Worm (Caenorhabditis elegans): ENCODE measurements around the gene C26E1.1.

C26E1.1 gene

DNA sequence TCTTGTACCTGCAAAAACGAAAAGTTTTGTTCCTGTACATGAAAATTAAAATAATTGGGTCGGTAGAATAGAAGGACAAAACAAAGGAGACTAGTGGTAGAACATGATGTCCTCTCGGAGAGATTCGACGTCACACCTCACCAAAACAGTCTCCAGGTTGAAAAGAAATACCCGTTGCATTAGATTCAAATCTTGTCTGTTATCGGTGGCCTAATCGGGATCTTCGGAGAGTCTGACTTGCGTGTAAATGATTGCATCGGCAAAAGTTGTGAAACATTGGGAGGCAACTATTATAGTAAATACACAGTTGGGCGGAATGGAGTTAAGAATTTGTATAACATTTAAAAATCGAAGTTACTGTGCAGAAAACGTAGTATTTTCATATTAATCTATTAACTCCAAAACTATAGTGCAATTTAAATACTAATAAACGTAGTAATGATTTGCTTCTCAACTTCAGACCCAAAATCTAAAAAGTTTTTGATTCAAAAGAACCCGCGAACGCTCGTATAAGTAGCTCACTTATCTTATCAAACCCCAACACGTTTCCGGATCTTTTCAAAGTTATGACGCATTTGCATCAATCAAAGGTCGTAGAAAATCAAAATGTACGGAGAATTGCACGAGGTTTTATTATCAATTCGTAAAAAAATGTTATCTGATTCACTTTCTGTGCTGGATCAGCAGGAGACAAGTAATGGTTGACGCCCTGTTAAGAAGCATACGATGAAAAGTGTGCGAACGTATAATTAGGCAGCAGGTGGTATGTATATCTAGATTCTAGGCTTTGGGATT is 36.3 kb downstream of the C26E1.1 start, which contains the start of gene nhr-168:
Gene nhr-168, minus strand, starts transcription at position 486 of the 795 bp plus-strand sequence.
- TF ChIP-seq pqm-1 (tag; optimal IDR thresholded peaks at IDR 0.05) (peak; percentile 68), elt-1 (tag; optimal IDR thresholded peaks at IDR 0.05) (peak; percentile 96), nhr-77 (tag; optimal IDR thresholded peaks at IDR 0.05) (no peak), jun-1 (tag; optimal IDR thresholded peaks at IDR 0.05) (peak; percentile 34), nhr-67 (tag; optimal IDR thresholded peaks at IDR 0.05) (no peak), elt-2 (tag; optimal IDR thresholded peaks at IDR 0.05) (peak; percentile 77), nhr-23 (tag; optimal IDR thresholded peaks at IDR 0.05) (peak; percentile 52), nhr-25 (tag; optimal IDR thresholded peaks at IDR 0.05) (peak; percentile 28)

DNA sequence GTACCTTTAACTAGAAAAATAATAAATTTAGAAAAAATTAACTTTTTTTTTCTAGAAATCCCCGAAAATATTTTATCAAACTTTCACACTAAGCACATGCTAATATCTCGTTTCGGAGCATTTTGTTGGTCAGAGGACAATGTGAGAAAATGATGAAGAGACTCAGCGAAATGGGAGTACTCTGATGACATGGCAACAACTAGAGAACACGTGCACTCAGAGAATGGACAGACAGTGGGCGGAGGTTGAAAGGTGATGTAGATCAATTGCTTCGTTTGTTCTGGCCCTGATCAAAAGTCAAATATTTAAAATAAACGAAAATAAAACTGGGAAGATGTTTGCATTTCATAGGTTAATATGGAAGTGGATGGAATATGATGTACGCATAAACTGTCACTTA is 37.1 kb downstream of the C26E1.1 start:
- TF ChIP-seq eor-1 (tag; optimal IDR thresholded peaks at IDR 0.05): no peak
- TF ChIP-seq tbx-2 (tag; optimal IDR thresholded peaks at IDR 0.05): no peak
- TF ChIP-seq nfya-1 (tag; optimal IDR thresholded peaks at IDR 0.05; ENCODE audit: insufficient read depth): no peak

DNA sequence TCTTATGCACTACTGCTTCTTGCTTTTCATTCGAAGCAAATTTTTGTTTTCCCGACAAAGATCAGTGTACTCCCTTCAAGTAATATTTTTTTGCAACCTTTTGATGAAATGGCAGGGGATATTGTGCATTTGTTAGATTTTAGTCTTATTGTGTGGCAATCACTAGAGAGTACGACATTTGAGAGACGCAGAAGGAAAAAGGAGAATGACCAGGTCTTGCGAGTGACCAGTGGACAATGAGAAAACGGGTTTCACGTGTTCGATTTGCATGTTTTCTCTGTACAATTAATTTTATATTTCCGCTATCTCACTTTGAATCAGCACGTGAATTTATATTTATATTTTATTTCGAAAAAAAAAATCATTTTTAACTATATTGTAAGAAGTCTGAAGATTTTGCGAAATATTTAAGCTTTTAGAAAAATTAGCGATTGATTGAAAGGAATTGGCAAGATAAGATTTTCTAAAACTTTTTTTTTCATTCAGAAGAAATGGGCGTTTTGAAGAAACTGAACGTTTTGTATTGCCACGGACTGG is 38.6 kb downstream of the C26E1.1 start, which contains the start of gene C50B6.9:
Gene C50B6.9, plus strand, starts transcription at position 487 of the 537 bp plus-strand sequence.
- TF ChIP-seq nfya-1 (tag; optimal IDR thresholded peaks at IDR 0.05; ENCODE audit: insufficient read depth) (no peak), fkh-10 (GFP tag; optimal IDR thresholded peaks at IDR 0.05) (no peak), fos-1 (tag; optimal IDR thresholded peaks at IDR 0.05) (no peak)

DNA sequence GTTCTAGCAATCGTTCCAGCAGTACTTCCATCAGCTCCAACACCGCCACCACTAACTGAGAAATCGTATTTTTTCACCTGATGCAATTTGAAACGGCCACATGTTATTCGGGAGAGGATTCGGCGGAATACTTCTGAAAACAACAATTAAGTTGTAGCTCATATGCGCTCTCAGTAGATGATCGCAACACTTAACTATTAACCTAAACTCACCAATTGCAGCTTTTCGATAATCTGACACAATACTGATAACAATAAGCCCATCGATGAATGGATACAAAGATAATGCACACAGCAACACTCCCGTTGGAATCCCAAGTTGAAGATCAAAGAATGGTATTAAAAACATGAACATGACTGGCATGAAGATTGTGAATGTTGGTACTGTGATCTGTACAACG is 40.7 kb downstream of the C26E1.1 start:
- TF ChIP-seq fkh-10 (GFP tag; optimal IDR thresholded peaks at IDR 0.05): no peak
- no peak for TF ChIP-seq nhr-25 (tag; optimal IDR thresholded peaks at IDR 0.05)
- no peak for TF ChIP-seq nhr-67 (tag; optimal IDR thresholded peaks at IDR 0.05)
- TF ChIP-seq egl-27 (tag; optimal IDR thresholded peaks at IDR 0.05): no peak
- no peak for TF ChIP-seq mml-1 (tag; optimal IDR thresholded peaks at IDR 0.05)
- no peak for TF ChIP-seq nhr-11 (tag; optimal IDR thresholded peaks at IDR 0.05)
- no peak for TF ChIP-seq egl-5 (tag; optimal IDR thresholded peaks at IDR 0.05)
- no peak for TF ChIP-seq pha-4 (tag; optimal IDR thresholded peaks at IDR 0.05)
- no peak for TF ChIP-seq ceh-28 (tag; optimal IDR thresholded peaks at IDR 0.05)
- TF ChIP-seq ztf-4 (tag; optimal IDR thresholded peaks at IDR 0.05): no peak
- no peak for TF ChIP-seq sea-2 (GFP tag; optimal IDR thresholded peaks at IDR 0.05)
- no peak for TF ChIP-seq nhr-77 (tag; optimal IDR thresholded peaks at IDR 0.05)
- no peak for TF ChIP-seq pqm-1 (tag; optimal IDR thresholded peaks at IDR 0.05)
- TF ChIP-seq tbx-2 (tag; optimal IDR thresholded peaks at IDR 0.05): no peak
- TF ChIP-seq lsy-12 (tag; optimal IDR thresholded peaks at IDR 0.05): no peak

DNA sequence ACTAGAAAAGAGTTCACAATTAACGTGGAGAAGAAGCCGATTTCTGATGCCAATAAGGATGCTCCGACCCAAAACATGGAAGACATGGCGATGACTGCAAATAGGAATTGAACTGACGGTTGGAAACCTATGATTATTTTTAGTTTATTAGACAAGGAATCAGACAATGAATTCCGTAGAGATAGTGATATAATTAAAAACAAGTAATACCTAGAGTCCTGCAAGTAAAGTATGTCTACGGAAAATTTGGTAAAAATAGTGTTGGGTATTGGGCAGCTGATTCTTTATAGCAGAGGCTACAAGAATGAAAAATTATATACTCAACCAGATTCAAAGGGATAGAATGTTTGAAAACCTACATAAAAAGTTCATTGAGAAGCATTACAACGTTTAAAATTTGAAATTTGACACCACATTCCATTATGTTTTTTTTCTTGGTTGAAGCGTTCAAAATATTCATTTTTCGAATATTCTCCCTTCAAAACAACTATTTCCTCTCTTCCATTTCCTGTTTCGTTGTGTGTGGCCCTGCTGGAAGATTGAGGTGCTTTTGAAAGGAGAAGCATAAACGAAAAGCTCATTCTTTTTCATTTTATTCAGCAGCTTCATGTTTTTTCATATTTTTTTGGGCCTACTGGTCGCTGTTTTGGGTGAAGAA is 42.4 kb downstream of the C26E1.1 start, which contains the start of the genes str-4 and lgc-48:
Gene str-4, minus strand, starts transcription at position 101 of the 658 bp plus-strand sequence.
Gene lgc-48, plus strand, starts transcription at position 608 of the 658 bp plus-strand sequence.
- TF ChIP-seq nhr-25 (tag; optimal IDR thresholded peaks at IDR 0.05) (no peak), ceh-9 (tag; optimal IDR thresholded peaks at IDR 0.05) (no peak), nhr-11 (tag; optimal IDR thresholded peaks at IDR 0.05) (no peak), nhr-237 (tag; optimal IDR thresholded peaks at IDR 0.05) (no peak), nhr-76 (tag; optimal IDR thresholded peaks at IDR 0.05) (no peak), fkh-10 (GFP tag; optimal IDR thresholded peaks at IDR 0.05) (no peak), nhr-67 (tag; optimal IDR thresholded peaks at IDR 0.05) (no peak), nhr-28 (tag; optimal IDR thresholded peaks at IDR 0.05) (no peak), elt-1 (tag; optimal IDR thresholded peaks at IDR 0.05) (no peak)

DNA sequence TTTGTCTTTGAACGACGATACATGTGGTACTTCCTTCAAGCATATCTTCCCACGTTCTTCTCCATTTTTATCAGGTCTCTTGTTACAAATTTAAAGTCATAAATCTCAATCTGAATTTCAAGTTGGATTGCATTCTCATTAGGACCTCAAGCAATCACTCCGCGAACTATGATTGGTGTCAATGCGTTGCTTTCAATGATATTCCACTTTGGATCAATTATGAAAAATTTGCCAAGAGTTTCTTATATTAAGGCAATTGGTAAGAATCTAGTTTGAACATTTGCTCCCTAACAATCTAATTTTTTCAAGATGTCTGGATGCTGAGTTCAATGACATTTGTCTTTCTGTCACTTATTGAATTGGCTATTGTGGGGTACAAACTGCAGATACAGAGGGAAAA is 44.9 kb downstream of the C26E1.1 start:
- TF ChIP-seq pha-4 (tag; optimal IDR thresholded peaks at IDR 0.05) (no peak), ZK546.5 (tag; optimal IDR thresholded peaks at IDR 0.05) (no peak), ceh-82 (tag; optimal IDR thresholded peaks at IDR 0.05) (no peak), R02D3.7 (tag; optimal IDR thresholded peaks at IDR 0.05) (no peak), ceh-9 (tag; optimal IDR thresholded peaks at IDR 0.05) (no peak), pqm-1 (tag; optimal IDR thresholded peaks at IDR 0.05) (no peak), ceh-28 (tag; optimal IDR thresholded peaks at IDR 0.05) (no peak), fkh-10 (GFP tag; optimal IDR thresholded peaks at IDR 0.05) (no peak), nhr-11 (tag; optimal IDR thresholded peaks at IDR 0.05) (no peak), tbx-2 (tag; optimal IDR thresholded peaks at IDR 0.05) (no peak), egl-5 (tag; optimal IDR thresholded peaks at IDR 0.05) (no peak), ztf-4 (tag; optimal IDR thresholded peaks at IDR 0.05) (no peak), nfya-1 (tag; optimal IDR thresholded peaks at IDR 0.05; ENCODE audit: insufficient read depth) (no peak), nhr-28 (tag; optimal IDR thresholded peaks at IDR 0.05) (no peak), jun-1 (tag; optimal IDR thresholded peaks at IDR 0.05) (no peak), sea-2 (GFP tag; optimal IDR thresholded peaks at IDR 0.05) (no peak), aly-2 (tag; optimal IDR thresholded peaks at IDR 0.05) (no peak), ceh-16 (tag; optimal IDR thresholded peaks at IDR 0.05) (no peak)

All from whole organism, L3 larva.